Worm (Caenorhabditis elegans) whole organism, young adult: ENCODE measurements around the gene fog-2.

ENCODE experiments used
- B0261.1 ChIP-seq: sonication (generic microtip); optimal IDR thresholded peaks from 2 replicates; lab custom pipeline; 2016; ENCODE audit warnings: mild to moderate bottlenecking, missing genetic modification characterization, moderate library complexity, missing compliant biosample characterization
- F22D6.2 ChIP-seq: sonication (generic microtip); optimal IDR thresholded peaks from 2 replicates; lab custom pipeline; 2016; ENCODE audit warnings: mild to moderate bottlenecking, missing genetic modification characterization, missing compliant biosample characterization
- F23B12.7 ChIP-seq: sonication (generic microtip); optimal IDR thresholded peaks from 2 replicates; lab custom pipeline; 2017; ENCODE audit warnings: missing genetic modification characterization, mild to moderate bottlenecking, missing compliant biosample characterization, antibody characterized with exemption, moderate library complexity; ENCODE audit not compliant: insufficient read depth
- F52B5.7 ChIP-seq: sonication (generic microtip); optimal IDR thresholded peaks from 2 replicates; lab custom pipeline; 2016; ENCODE audit warnings: mild to moderate bottlenecking, missing genetic modification characterization, missing compliant biosample characterization
- F57C9.4 ChIP-seq: sonication (generic microtip); optimal IDR thresholded peaks from 2 replicates; lab custom pipeline; 2017; ENCODE audit warnings: mild to moderate bottlenecking, missing genetic modification characterization, missing compliant biosample characterization
- T07F8.4 ChIP-seq: sonication (generic microtip); optimal IDR thresholded peaks from 2 replicates; lab custom pipeline; 2016; ENCODE audit warnings: mild to moderate bottlenecking, missing genetic modification characterization, moderate library complexity, missing compliant biosample characterization
- ZK185.1 ChIP-seq: sonication (generic microtip); optimal IDR thresholded peaks from 2 replicates; lab custom pipeline; 2016; ENCODE audit warnings: mild to moderate bottlenecking, missing genetic modification characterization, missing compliant biosample characterization; ENCODE audit not compliant: poor library complexity, severe bottlenecking
- ama-1 ChIP-seq, 3 experiments: fragments of 150-350 bp in 1 of 3; sonication (generic microtip) in 2 of 3; optimal IDR thresholded peaks; 2 replicates each; lab custom pipeline; 2014 to 2018; ENCODE audit warnings: missing biosample characterization in 2 of 3, missing genetic modification characterization in 2 of 3, missing genetic modification reagents in 2 of 3
- aptf-3 ChIP-seq: fragments of 200-800 bp; sonication (Bioruptor generic); IDR thresholded peaks from 2 replicates; pipeline ENCODE4 v1.3.6; 2022; ENCODE audit warnings: missing genetic modification characterization, missing compliant biosample characterization
- bed-2 ChIP-seq: fragments of 200-800 bp; sonication (Bioruptor generic); IDR thresholded peaks from 2 replicates; pipeline ENCODE4 v1.3.6; 2022; ENCODE audit warnings: missing genetic modification reagents, missing genetic modification characterization, missing compliant biosample characterization
- ccch-3 ChIP-seq: fragments of 200-800 bp; sonication (Bioruptor generic); optimal IDR thresholded peaks from 2 replicates; lab custom pipeline; 2018; ENCODE audit warnings: mild to moderate bottlenecking, missing genetic modification characterization, missing compliant biosample characterization
- cebp-1 ChIP-seq, 2 experiments: fragments of 200-800 bp in 1 of 2; sonication (Bioruptor generic) in 1 of 2; sonication (generic microtip) in 1 of 2; IDR thresholded peaks in 1 of 2; optimal IDR thresholded peaks in 1 of 2; 2 replicates each; pipeline versions ENCODE4 v1.3.6 to Lab custom; 2017 to 2022; ENCODE audit warnings: missing compliant biosample characterization in 2 of 2, missing genetic modification characterization in 2 of 2, mild to moderate bottlenecking in 1 of 2, missing genetic modification reagents in 1 of 2, moderate library complexity in 1 of 2
- ekl-4 ChIP-seq: fragments of 200-800 bp; sonication (Bioruptor generic); IDR thresholded peaks from 2 replicates; pipeline ENCODE4 v1.3.6; 2022; ENCODE audit warnings: missing genetic modification reagents, missing genetic modification characterization, missing compliant biosample characterization
- ets-4 ChIP-seq: fragments of 200-800 bp; sonication (Bioruptor generic); optimal IDR thresholded peaks from 2 replicates; lab custom pipeline; 2018; ENCODE audit warnings: mild to moderate bottlenecking, missing genetic modification characterization, missing compliant biosample characterization
- fkh-3 ChIP-seq: sonication (generic microtip); optimal IDR thresholded peaks from 2 replicates; lab custom pipeline; 2016; ENCODE audit warnings: mild to moderate bottlenecking, missing genetic modification characterization, missing compliant biosample characterization
- him-1 ChIP-seq: sonication (generic microtip); optimal IDR thresholded peaks from 2 replicates; lab custom pipeline; 2016; ENCODE audit warnings: missing genotype, missing genetic modification reagents, missing genetic modification characterization, missing compliant biosample characterization
- hlh-26 ChIP-seq: fragments of 200-800 bp; sonication (Bioruptor generic); conservative IDR thresholded peaks from 2 replicates; pipeline ENCODE4 v1.3.6; 2022; ENCODE audit warnings: missing genetic modification reagents, missing genetic modification characterization, missing compliant biosample characterization
- hrde-1 ChIP-seq: sonication (generic microtip); optimal IDR thresholded peaks from 2 replicates; lab custom pipeline; 2016; ENCODE audit warnings: missing genetic modification characterization, mild to moderate bottlenecking, missing compliant biosample characterization, moderate library complexity, missing genotype, missing genetic modification reagents, borderline replicate concordance
- let-526 ChIP-seq: fragments of 200-800 bp; sonication (Bioruptor generic); IDR thresholded peaks from 2 replicates; pipeline ENCODE4 v1.3.6; 2022; ENCODE audit warnings: missing genetic modification reagents, missing genetic modification characterization, missing compliant biosample characterization
- lin-54 ChIP-seq: fragments of 200-800 bp; sonication (Bioruptor generic); optimal IDR thresholded peaks from 2 replicates; lab custom pipeline; 2018; ENCODE audit warnings: mild to moderate bottlenecking, missing genetic modification characterization, missing compliant biosample characterization
- lsl-1 ChIP-seq: fragments of 200-800 bp; sonication (Bioruptor generic); optimal IDR thresholded peaks from 2 replicates; lab custom pipeline; 2018; ENCODE audit warnings: mild to moderate bottlenecking, missing genetic modification characterization, moderate library complexity, missing compliant biosample characterization
- madf-10 ChIP-seq: sonication (generic microtip); optimal IDR thresholded peaks from 2 replicates; lab custom pipeline; 2016; ENCODE audit warnings: mild to moderate bottlenecking, missing genetic modification characterization, missing compliant biosample characterization
- madf-8 ChIP-seq: fragments of 200-800 bp; sonication (Bioruptor generic); conservative IDR thresholded peaks from 2 replicates; pipeline ENCODE4 v1.3.6; 2022; ENCODE audit warnings: missing genetic modification reagents, missing genetic modification characterization, missing compliant biosample characterization
- nfya-1 ChIP-seq: sonication (generic microtip); optimal IDR thresholded peaks from 2 replicates; lab custom pipeline; 2017; ENCODE audit warnings: antibody characterized with exemption, missing compliant biosample characterization, missing genetic modification characterization, borderline replicate concordance; ENCODE audit not compliant: insufficient read depth
- nfya-2 ChIP-seq: fragments of 200-800 bp; sonication (Bioruptor generic); IDR thresholded peaks from 2 replicates; pipeline ENCODE4 v1.3.6; 2022; ENCODE audit warnings: missing genetic modification reagents, missing genetic modification characterization, missing compliant biosample characterization
- nhr-27 ChIP-seq: fragments of 200-800 bp; sonication (Bioruptor generic); optimal IDR thresholded peaks from 2 replicates; lab custom pipeline; 2018; ENCODE audit warnings: mild to moderate bottlenecking, missing genetic modification characterization, moderate library complexity, missing compliant biosample characterization
- rec-8 ChIP-seq, 2 experiments: sonication (generic microtip); optimal IDR thresholded peaks; 2 replicates each; lab custom pipeline; 2016; ENCODE audit warnings: mild to moderate bottlenecking in 2 of 2, missing genetic modification characterization in 2 of 2, missing genetic modification reagents in 2 of 2, missing genotype in 2 of 2, missing biosample characterization in 1 of 2, missing compliant biosample characterization in 1 of 2, moderate library complexity in 1 of 2
- repo-1 ChIP-seq: sonication (generic microtip); optimal IDR thresholded peaks from 2 replicates; lab custom pipeline; 2017; ENCODE audit warnings: mild to moderate bottlenecking, missing genetic modification characterization, missing compliant biosample characterization
- snpc-4 ChIP-seq, 5 experiments: fragments of 150-350 bp in 1 of 5; sonication (generic microtip) in 4 of 5; optimal IDR thresholded peaks; 2 replicates each; lab custom pipeline; 2014 to 2018; ENCODE audit warnings: missing genetic modification characterization in 5 of 5, missing biosample characterization in 3 of 5, antibody characterized with exemption in 2 of 5, mild to moderate bottlenecking in 2 of 5, missing compliant biosample characterization in 2 of 5, missing genotype in 2 of 5, moderate library complexity in 2 of 5, missing genetic modification reagents in 1 of 5
- zim-3 ChIP-seq: sonication (generic microtip); optimal IDR thresholded peaks from 2 replicates; lab custom pipeline; 2017; ENCODE audit warnings: mild to moderate bottlenecking, missing genetic modification characterization, moderate library complexity, missing compliant biosample characterization
- ztf-22 ChIP-seq: fragments of 200-800 bp; sonication (Bioruptor generic); optimal IDR thresholded peaks from 2 replicates; lab custom pipeline; 2018; ENCODE audit warnings: mild to moderate bottlenecking, missing genetic modification characterization, moderate library complexity, missing compliant biosample characterization
- ztf-6 ChIP-seq: fragments of 200-800 bp; sonication (Bioruptor generic); IDR thresholded peaks from 2 replicates; pipeline ENCODE4 v1.3.6; 2022; ENCODE audit warnings: missing genetic modification reagents, missing genetic modification characterization, missing compliant biosample characterization

Gene fog-2

DNA sequence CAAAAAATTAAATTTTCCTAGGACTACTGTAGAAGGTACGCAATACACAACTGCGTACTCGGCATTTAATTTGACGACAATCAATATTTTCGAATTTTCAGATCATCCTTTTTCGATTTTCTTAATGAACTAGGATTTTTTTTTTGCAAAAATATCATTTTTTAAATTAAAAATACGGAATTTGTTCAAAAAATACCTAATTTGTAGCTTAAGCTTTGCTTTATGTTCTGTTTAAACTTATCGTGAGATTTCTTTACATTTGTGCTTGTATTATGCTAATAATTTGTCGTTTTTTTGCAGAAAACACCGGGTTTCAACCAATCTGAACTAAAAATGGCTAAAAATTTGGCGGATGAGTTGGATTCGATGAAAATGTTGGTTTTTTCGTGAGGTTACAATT, 2.4 kb upstream of the fog-2 start, which contains the start of gene ftr-1:
Gene ftr-1 (plus strand): TSS at position 301 of the 400 bp plus-strand sequence.
- TF ChIP-seq B0261.1 (tag; lab: Kevin White, UChicago) (no peak), ztf-22 (no peak), lsl-1 (GFP tag; lab: Kevin White, UChicago) (peak; percentile 51), ccch-3 (GFP tag; lab: Kevin White, UChicago) (no peak), hrde-1 (tag; lab: Kevin White, UChicago) (no peak)

DNA sequence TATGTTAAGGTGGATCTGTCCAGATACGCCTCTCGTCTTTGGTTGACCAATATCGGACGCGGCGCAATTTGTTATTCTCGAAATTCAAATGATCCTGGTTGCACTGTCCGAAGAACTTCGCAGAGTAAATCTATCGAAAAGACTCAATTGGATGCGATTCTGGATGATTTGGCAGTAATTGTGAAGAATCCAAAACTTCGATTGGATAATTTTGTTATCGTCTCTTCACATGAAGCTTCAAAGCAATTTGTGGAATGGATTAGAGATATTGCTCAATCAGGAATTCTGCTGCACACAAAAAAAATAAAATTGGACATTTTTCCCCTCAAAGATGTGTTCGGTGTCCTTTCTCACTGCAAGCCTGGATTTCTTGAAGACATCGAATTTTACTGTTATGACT, 604 bp downstream of the fog-2 start:
- TF ChIP-seq F22D6.2 (tag; lab: Kevin White, UChicago), result no peak
- no peak for TF ChIP-seq cebp-1 (GFP tag; IDR thresholded peaks at IDR 0.05; lab: Robert Waterston, UW)
- no peak for TF ChIP-seq cebp-1 (tag; optimal IDR thresholded peaks at IDR 0.05; lab: Kevin White, UChicago)
- TF ChIP-seq rec-8 (tag; optimal IDR thresholded peaks at IDR 0.05; lab: Kevin White, UChicago), result no peak
- TF ChIP-seq lsl-1 (GFP tag; lab: Kevin White, UChicago), result no peak
- TF ChIP-seq F52B5.7 (tag; lab: Kevin White, UChicago), result no peak
- no peak for TF ChIP-seq ama-1 (optimal IDR thresholded peaks at IDR 0.05; lab: Kevin White, UChicago)
- TF ChIP-seq ama-1 (GFP tag; optimal IDR thresholded peaks at IDR 0.05; lab: Kevin White, UChicago), result no peak

DNA sequence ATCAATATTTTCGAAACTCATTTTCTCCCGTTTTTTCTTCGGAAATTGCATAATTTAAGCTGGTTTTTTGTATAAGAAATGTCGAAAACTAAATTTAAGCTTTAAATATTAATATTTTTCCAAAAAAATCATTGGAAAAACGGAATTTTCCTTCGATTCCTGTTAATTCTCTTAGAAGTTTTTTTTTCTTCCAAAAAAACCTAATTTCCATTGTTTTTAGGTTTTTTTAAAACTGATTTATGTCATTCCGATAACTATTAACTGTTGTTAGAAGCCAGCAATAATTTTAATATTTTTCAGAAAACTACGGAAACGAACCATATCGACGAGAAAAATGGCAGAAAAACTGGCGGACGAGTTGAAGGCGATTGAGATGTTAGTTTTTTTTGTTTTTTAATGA, 2.3 kb downstream of the fog-2 start, which contains the start of gene fbxa-114:
Gene fbxa-114 (plus strand): TSS at position 301 of the 400 bp plus-strand sequence.
- TF ChIP-seq nhr-27 (no peak), him-1 (tag; lab: Kevin White, UChicago) (no peak), ZK185.1 (tag; lab: Kevin White, UChicago) (no peak), hlh-26 (no peak), nfya-1 (no peak), aptf-3 (GFP tag; lab: Robert Waterston, UW) (no peak), ekl-4 (GFP tag; lab: Robert Waterston, UW) (no peak), fkh-3 (no peak), repo-1 (tag; lab: Kevin White, UChicago) (no peak), T07F8.4 (tag; lab: Kevin White, UChicago) (no peak), cebp-1 (GFP tag; IDR thresholded peaks at IDR 0.05; lab: Robert Waterston, UW) (no peak), cebp-1 (tag; optimal IDR thresholded peaks at IDR 0.05; lab: Kevin White, UChicago) (no peak), lin-54 (GFP tag; lab: Kevin White, UChicago) (no peak), madf-8 (GFP tag; lab: Robert Waterston, UW) (no peak), zim-3 (tag; lab: Kevin White, UChicago) (no peak), nfya-2 (GFP tag; lab: Robert Waterston, UW) (no peak), snpc-4 (GFP tag; optimal IDR thresholded peaks at IDR 0.05; lab: Kevin White, UChicago) (no peak), snpc-4 (tag; optimal IDR thresholded peaks at IDR 0.05; lab: Kevin White, UChicago) (no peak), bed-2 (GFP tag; lab: Robert Waterston, UW) (no peak), let-526 (GFP tag; lab: Robert Waterston, UW) (no peak), madf-10 (tag; lab: Kevin White, UChicago) (no peak), ets-4 (GFP tag; lab: Kevin White, UChicago) (no peak)
- TF ChIP-seq, all 124 proteins: peak for 0

DNA sequence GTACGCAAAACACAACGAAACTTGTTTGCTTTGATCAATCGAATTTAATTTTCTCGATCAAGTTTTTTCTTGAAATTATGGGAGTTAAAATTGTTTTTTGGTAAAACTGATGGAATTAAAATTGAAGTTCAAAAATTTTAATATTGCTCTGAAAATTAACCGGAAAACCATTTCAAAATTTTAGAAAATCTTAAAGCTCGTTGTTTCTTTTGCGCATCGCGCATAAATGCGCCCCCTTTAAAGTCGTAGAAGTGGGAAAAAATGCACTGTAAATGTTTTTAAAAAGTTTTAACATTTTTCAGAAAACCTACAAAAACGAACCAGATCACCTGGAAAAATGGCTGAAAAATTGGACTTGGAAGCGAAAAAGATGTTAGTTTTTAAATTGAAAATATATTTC, 4.0 kb downstream of the fog-2 start, which contains the start of gene fbxa-113:
Gene fbxa-113 (plus strand): TSS at position 301 of the 400 bp plus-strand sequence.
- TF ChIP-seq him-1 (tag; lab: Kevin White, UChicago), result peak; percentile 39
- no peak for TF ChIP-seq F57C9.4 (tag; lab: Kevin White, UChicago)
- no peak for TF ChIP-seq F23B12.7 (tag; lab: Kevin White, UChicago)
- no peak for TF ChIP-seq ztf-6 (GFP tag; lab: Robert Waterston, UW)
- no peak for TF ChIP-seq hlh-26
- TF ChIP-seq, all 124 proteins: peak for 1
